Worm (Caenorhabditis elegans) whole organism, L1 larva: Measurements from ENCODE around the gene ZK287.9.

ENCODE experiments used
- C16A3.4 ChIP-seq: fragments of 150-350 bp; optimal IDR thresholded peaks from 2 replicates; lab custom pipeline; 2014; ENCODE audit warnings: missing biosample characterization, missing genetic modification characterization
- aha-1 ChIP-seq: fragments of 150-350 bp; optimal IDR thresholded peaks from 2 replicates; lab custom pipeline; 2014; ENCODE audit warnings: missing biosample characterization, missing genetic modification characterization
- alr-1 ChIP-seq: fragments of 200-800 bp; sonication (Bioruptor generic); optimal IDR thresholded peaks from 2 replicates; lab custom pipeline; 2018; ENCODE audit warnings: borderline replicate concordance, mild to moderate bottlenecking, missing genetic modification characterization, missing compliant biosample characterization
- blmp-1 ChIP-seq: fragments of 150-350 bp; optimal IDR thresholded peaks from 2 replicates; lab custom pipeline; 2014; ENCODE audit warnings: missing biosample characterization, missing genetic modification characterization
- ceh-8 ChIP-seq: fragments of 200-800 bp; sonication (Bioruptor generic); optimal IDR thresholded peaks from 2 replicates; lab custom pipeline; 2018; ENCODE audit warnings: mild to moderate bottlenecking, missing genetic modification characterization, moderate library complexity, missing compliant biosample characterization
- ces-1 ChIP-seq: fragments of 150-350 bp; optimal IDR thresholded peaks from 2 replicates; lab custom pipeline; 2014; ENCODE audit warnings: missing biosample characterization, missing genetic modification reagents, missing genetic modification characterization
- dpl-1 ChIP-seq, 3 experiments: fragments of 150-350 bp in 2 of 3; sonication (generic microtip) in 1 of 3; optimal IDR thresholded peaks; 2 replicates each; lab custom pipeline; 2014 to 2017; ENCODE audit warnings: missing biosample characterization in 3 of 3, missing genetic modification characterization in 3 of 3, missing genetic modification reagents in 3 of 3
- efl-1 ChIP-seq, 4 experiments: fragments of 150-350 bp; optimal IDR thresholded peaks in 3 of 4; peaks in 1 of 4; 1 replicate in 1 of 4; 2 replicates in 3 of 4; lab custom pipeline; 2014; ENCODE audit warnings: missing biosample characterization in 2 of 4, missing genetic modification characterization in 2 of 4, missing genetic modification reagents in 2 of 4
- efl-3 ChIP-seq: fragments of 200-800 bp; sonication (Bioruptor generic); optimal IDR thresholded peaks from 2 replicates; lab custom pipeline; 2018; ENCODE audit warnings: mild to moderate bottlenecking, missing genetic modification characterization, missing compliant biosample characterization
- egl-13 ChIP-seq: sonication (generic microtip); optimal IDR thresholded peaks from 2 replicates; lab custom pipeline; 2016; ENCODE audit warnings: missing genotype, missing genetic modification reagents, missing genetic modification characterization, missing compliant biosample characterization
- elt-2 ChIP-seq: sonication (generic microtip); optimal IDR thresholded peaks from 2 replicates; lab custom pipeline; 2016; ENCODE audit warnings: missing genetic modification characterization, mild to moderate bottlenecking, inconsistent platforms, missing compliant biosample characterization, missing genetic modification reagents
- elt-3 ChIP-seq, 6 experiments: fragments of 150-350 bp in 1 of 6; sonication (generic microtip); optimal IDR thresholded peaks; 2 replicates each; lab custom pipeline; 2017 to 2018; ENCODE audit warnings: missing biosample characterization in 6 of 6, missing genetic modification characterization in 6 of 6, inconsistent platforms in 1 of 6
- ets-5 ChIP-seq: fragments of 200-800 bp; sonication (Bioruptor generic); IDR thresholded peaks from 2 replicates; pipeline ENCODE4 v1.3.6; 2022; ENCODE audit warnings: missing genetic modification characterization, missing compliant biosample characterization
- fkh-10 ChIP-seq: sonication (generic microtip); optimal IDR thresholded peaks from 2 replicates; lab custom pipeline; 2017; ENCODE audit warnings: missing biosample characterization, missing genetic modification reagents, missing genetic modification characterization
- fkh-8 ChIP-seq: sonication (generic microtip); optimal IDR thresholded peaks from 2 replicates; lab custom pipeline; 2016; ENCODE audit warnings: mild to moderate bottlenecking, missing genetic modification characterization, missing compliant biosample characterization
- hlh-4 ChIP-seq: sonication (generic microtip); optimal IDR thresholded peaks from 2 replicates; lab custom pipeline; 2016; ENCODE audit warnings: mild to moderate bottlenecking, missing genetic modification characterization, missing compliant biosample characterization
- irx-1 ChIP-seq: sonication (generic microtip); optimal IDR thresholded peaks from 2 replicates; lab custom pipeline; 2016; ENCODE audit warnings: missing genetic modification characterization, missing compliant biosample characterization
- isw-1 ChIP-seq: fragments of 200-800 bp; sonication (Bioruptor generic); IDR thresholded peaks from 2 replicates; pipeline ENCODE4 v1.3.6; 2022; ENCODE audit warnings: missing genetic modification characterization, missing compliant biosample characterization
- lin-15B ChIP-seq: fragments of 150-350 bp; sonication (generic microtip); optimal IDR thresholded peaks from 3 replicates; lab custom pipeline; 2014; ENCODE audit warnings: missing biosample characterization, missing genetic modification characterization
- lin-35 ChIP-seq, 2 experiments: fragments of 150-350 bp; optimal IDR thresholded peaks; 2 replicates each; lab custom pipeline; 2014; ENCODE audit warnings: missing biosample characterization in 2 of 2, missing genetic modification characterization in 2 of 2, missing genetic modification reagents in 2 of 2
- lin-39 ChIP-seq: fragments of 150-350 bp; optimal IDR thresholded peaks from 2 replicates; lab custom pipeline; 2014; ENCODE audit warnings: missing biosample characterization, missing genetic modification reagents, missing genetic modification characterization
- lir-3 ChIP-seq: sonication (generic microtip); optimal IDR thresholded peaks from 2 replicates; lab custom pipeline; 2016; ENCODE audit warnings: mild to moderate bottlenecking, missing genetic modification characterization, moderate library complexity, missing compliant biosample characterization; ENCODE audit not compliant: poor library complexity
- lsy-2 ChIP-seq, 2 experiments: fragments of 150-350 bp; optimal IDR thresholded peaks; 2 replicates each; lab custom pipeline; 2014; ENCODE audit warnings: missing biosample characterization in 2 of 2, missing genetic modification characterization in 2 of 2
- mep-1 ChIP-seq: fragments of 150-350 bp; optimal IDR thresholded peaks from 2 replicates; lab custom pipeline; 2014; ENCODE audit warnings: missing biosample characterization, missing genetic modification characterization
- nhr-11 ChIP-seq: fragments of 150-350 bp; optimal IDR thresholded peaks from 2 replicates; lab custom pipeline; 2014; ENCODE audit warnings: missing biosample characterization, missing genetic modification characterization
- nhr-47 ChIP-seq: sonication (generic microtip); optimal IDR thresholded peaks from 2 replicates; lab custom pipeline; 2016; ENCODE audit warnings: mild to moderate bottlenecking, missing genetic modification characterization, moderate library complexity, missing compliant biosample characterization
- nhr-85 ChIP-seq: sonication (generic microtip); peaks from one replicate; lab custom pipeline; 2016; ENCODE audit warnings: missing genetic modification characterization, inconsistent platforms, missing compliant biosample characterization
- nhr-90 ChIP-seq: sonication (generic microtip); optimal IDR thresholded peaks from 2 replicates; lab custom pipeline; 2016; ENCODE audit warnings: mild to moderate bottlenecking, missing genetic modification characterization, missing compliant biosample characterization; ENCODE audit not compliant: poor library complexity
- pag-3 ChIP-seq: sonication (generic microtip); optimal IDR thresholded peaks from 2 replicates; lab custom pipeline; 2017; ENCODE audit warnings: missing genetic modification characterization, mild to moderate bottlenecking, missing compliant biosample characterization, antibody characterized with exemption, borderline replicate concordance; ENCODE audit not compliant: insufficient read depth
- pax-3 ChIP-seq: fragments of 200-800 bp; sonication (Bioruptor generic); optimal IDR thresholded peaks from 2 replicates; lab custom pipeline; 2018; ENCODE audit warnings: mild to moderate bottlenecking, missing genetic modification characterization, moderate library complexity, missing compliant biosample characterization
- pqm-1 ChIP-seq: sonication (generic microtip); optimal IDR thresholded peaks from 3 replicates; lab custom pipeline; 2017; ENCODE audit warnings: missing biosample characterization, missing genetic modification characterization
- rnt-1 ChIP-seq: sonication (generic microtip); optimal IDR thresholded peaks from 2 replicates; lab custom pipeline; 2016; ENCODE audit warnings: mild to moderate bottlenecking, missing genetic modification characterization, moderate library complexity, missing compliant biosample characterization
- skn-1 ChIP-seq: fragments of 150-350 bp; optimal IDR thresholded peaks from 2 replicates; lab custom pipeline; 2014; ENCODE audit warnings: missing biosample characterization, missing genetic modification characterization
- snpc-4 ChIP-seq: fragments of 150-350 bp; optimal IDR thresholded peaks from 2 replicates; lab custom pipeline; 2014; ENCODE audit warnings: missing biosample characterization, missing genetic modification characterization
- snu-23 ChIP-seq: sonication (generic microtip); optimal IDR thresholded peaks from 2 replicates; lab custom pipeline; 2016; ENCODE audit warnings: missing genetic modification characterization, missing compliant biosample characterization
- tlp-1 ChIP-seq: fragments of 150-350 bp; optimal IDR thresholded peaks from 2 replicates; lab custom pipeline; 2014; ENCODE audit warnings: missing biosample characterization, missing genetic modification characterization
- unc-86 ChIP-seq: sonication (generic microtip); optimal IDR thresholded peaks from 2 replicates; lab custom pipeline; 2016; ENCODE audit warnings: missing genetic modification characterization, missing compliant biosample characterization
- xbp-1 ChIP-seq: sonication (generic microtip); optimal IDR thresholded peaks from 2 replicates; lab custom pipeline; 2016; ENCODE audit warnings: missing genetic modification characterization, missing compliant biosample characterization
- zag-1 ChIP-seq: fragments of 150-350 bp; optimal IDR thresholded peaks from 2 replicates; lab custom pipeline; 2014; ENCODE audit warnings: missing biosample characterization, missing genetic modification characterization
- ztf-11 ChIP-seq, 2 experiments: sonication (generic microtip); optimal IDR thresholded peaks; 2 replicates each; lab custom pipeline; 2016 to 2017; ENCODE audit warnings: missing genetic modification characterization in 2 of 2, missing biosample characterization in 1 of 2, missing compliant biosample characterization in 1 of 2

Gene ZK287.9

DNA sequence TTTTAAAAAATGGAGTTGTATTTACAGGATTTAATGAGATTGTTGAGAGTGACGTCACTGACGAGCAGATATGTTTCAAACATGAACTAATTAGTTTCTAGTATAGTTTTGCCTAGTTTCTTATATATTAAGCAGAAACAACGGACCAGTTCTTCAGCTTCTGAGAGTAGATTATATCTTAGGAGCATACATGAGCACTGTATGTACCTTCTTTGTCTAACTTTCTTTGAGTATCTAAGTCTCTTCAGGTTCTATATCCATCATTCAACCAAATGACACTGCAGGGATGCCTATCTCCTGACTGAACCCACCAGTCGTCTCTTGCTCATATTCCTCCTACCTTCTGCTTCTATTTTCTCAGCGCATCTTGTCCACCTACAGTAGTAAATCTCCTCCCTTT, 17.6 kb downstream of the ZK287.9 start, which contains the start of gene her-1:
her-1 (plus strand) TSS at position 301 of the 400 bp plus-strand sequence.
- no peak for TF ChIP-seq xbp-1 (tag; lab: Kevin White, UChicago)
- no peak for TF ChIP-seq C16A3.4 (tag; lab: Kevin White, UChicago)
- TF ChIP-seq zag-1 (tag; lab: Kevin White, UChicago), result no peak
- TF ChIP-seq nhr-90 (tag; lab: Kevin White, UChicago), result no peak
- TF ChIP-seq ceh-8 (GFP tag; lab: Kevin White, UChicago), result no peak
- no peak for TF ChIP-seq lin-39 (tag; lab: Kevin White, UChicago)
- no peak for TF ChIP-seq ces-1 (GFP tag; lab: Kevin White, UChicago)
- no peak for TF ChIP-seq elt-3 (tag; optimal IDR thresholded peaks at IDR 0.05; lab: Kevin White, UChicago)
- no peak for TF ChIP-seq pqm-1 (tag; lab: Kevin White, UChicago)
- TF ChIP-seq rnt-1, result no peak

DNA sequence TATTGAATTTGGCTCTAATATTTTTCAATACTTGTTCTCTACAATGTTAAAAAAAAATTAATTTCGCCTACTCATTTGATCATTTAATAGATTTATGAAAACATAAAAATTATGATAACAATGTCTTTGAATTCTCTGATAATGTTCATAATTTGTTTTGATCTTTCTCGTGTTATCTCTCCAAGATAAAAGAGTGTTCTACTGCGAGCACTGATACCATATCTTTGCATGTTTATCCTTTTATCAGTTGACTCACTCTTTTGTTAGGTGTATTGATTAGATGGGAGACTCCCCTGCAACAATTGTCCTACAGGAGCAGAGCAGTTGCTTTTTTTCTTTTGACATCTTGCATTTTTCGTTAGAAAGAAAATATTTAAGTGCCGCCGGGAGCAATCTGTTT, 20.1 kb downstream of the ZK287.9 start:
- TF ChIP-seq mep-1 (no peak), elt-2 (tag; lab: Kevin White, UChicago) (peak; percentile 9), elt-3 (tag; optimal IDR thresholded peaks at IDR 0.05; lab: Kevin White, UChicago) (no peak), lin-39 (tag; lab: Kevin White, UChicago) (no peak), fkh-10 (no peak), aha-1 (tag; lab: Kevin White, UChicago) (no peak)
- TF ChIP-seq, all 84 proteins: peak for 1

DNA sequence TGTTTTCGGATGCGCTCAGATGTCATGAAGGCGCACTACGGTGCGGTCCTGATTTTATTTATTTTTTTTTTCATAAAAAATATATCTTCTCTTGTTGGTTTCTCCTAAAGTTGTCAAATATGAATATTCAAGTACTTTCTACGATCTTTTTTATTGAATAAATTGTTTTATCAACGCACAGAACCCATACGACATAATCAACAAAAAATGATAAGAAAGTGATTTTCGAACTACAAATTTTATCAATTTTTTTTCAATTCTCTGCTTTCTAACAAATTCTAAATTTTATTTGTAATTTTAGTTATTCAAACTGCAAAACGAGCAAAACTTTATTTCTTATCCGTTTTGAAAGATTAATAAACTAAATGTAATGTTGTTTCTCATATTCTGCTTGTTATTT, 22.7 kb downstream of the ZK287.9 start:
- no peak for TF ChIP-seq ztf-11 (tag; optimal IDR thresholded peaks at IDR 0.05; lab: Kevin White, UChicago)
- peak; percentile 44 for TF ChIP-seq elt-2 (tag; lab: Kevin White, UChicago)
- no peak for TF ChIP-seq lin-39 (tag; lab: Kevin White, UChicago)
- no peak for TF ChIP-seq pax-3 (tag; lab: Kevin White, UChicago)
- TF ChIP-seq lin-15B (tag; lab: Kevin White, UChicago), result no peak
- no peak for TF ChIP-seq aha-1 (tag; lab: Kevin White, UChicago)
- no peak for TF ChIP-seq skn-1 (tag; lab: Kevin White, UChicago)
- TF ChIP-seq tlp-1, result peak; percentile 29

DNA sequence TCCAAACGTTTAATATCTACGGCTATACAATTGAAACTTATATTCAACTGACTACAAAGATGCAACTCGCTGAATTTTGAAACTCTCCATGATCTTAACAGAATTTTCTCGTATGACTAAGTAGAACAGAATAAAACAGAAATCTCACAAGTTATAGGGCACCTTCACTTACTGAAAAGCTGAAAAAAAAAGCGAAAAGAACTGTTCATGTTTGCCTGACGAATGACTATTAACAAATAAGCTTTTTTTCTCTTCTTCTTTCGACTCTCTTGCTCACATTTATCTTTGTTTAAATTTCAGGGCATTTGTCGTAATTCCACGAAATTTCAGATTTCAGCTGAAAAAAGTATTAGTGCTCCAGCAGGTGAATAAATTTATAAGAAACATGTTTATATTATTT, 23.6 kb downstream of the ZK287.9 start, which contains the start of gene xbx-6:
xbx-6 (plus strand) TSS at position 301 of the 400 bp plus-strand sequence.
- TF ChIP-seq hlh-4 (tag; lab: Kevin White, UChicago), result peak; percentile 57
- TF ChIP-seq irx-1 (tag; lab: Kevin White, UChicago), result no peak
- no peak for TF ChIP-seq ces-1 (GFP tag; lab: Kevin White, UChicago)
- no peak for TF ChIP-seq egl-13
- TF ChIP-seq lir-3, result no peak

ce11 chrV:9703549-9703948, 24.4 kb downstream of the ZK287.9 start:
- TF ChIP-seq pag-3 (no peak), ceh-8 (GFP tag; lab: Kevin White, UChicago) (no peak), snpc-4 (tag; lab: Kevin White, UChicago) (no peak), fkh-8 (no peak), ets-5 (GFP tag; lab: Robert Waterston, UW) (no peak), hlh-4 (tag; lab: Kevin White, UChicago) (no peak), alr-1 (tag; lab: Kevin White, UChicago) (no peak), efl-3 (no peak), aha-1 (tag; lab: Kevin White, UChicago) (no peak), nhr-47 (tag; lab: Kevin White, UChicago) (no peak), lir-3 (no peak)

- TF ChIP-seq snpc-4 (tag; lab: Kevin White, UChicago), result peak; percentile 26
- peak; percentile 93 for TF ChIP-seq blmp-1 (tag; lab: Kevin White, UChicago)
- no peak for TF ChIP-seq lir-3
- TF ChIP-seq nhr-85 (tag; lab: Kevin White, UChicago), result peak; percentile 36
- TF ChIP-seq fkh-10, result no peak
- TF ChIP-seq lsy-2 (tag; optimal IDR thresholded peaks at IDR 0.05; lab: Kevin White, UChicago), result peak; percentile 27 to 67
- peak in 1 of 6 experiments; percentile 63 for TF ChIP-seq elt-3 (tag; optimal IDR thresholded peaks at IDR 0.05; lab: Kevin White, UChicago)
- TF ChIP-seq fkh-8, result peak; percentile 64
- TF ChIP-seq dpl-1 (GFP tag; optimal IDR thresholded peaks at IDR 0.05; lab: Kevin White, UChicago), result peak in 2 of 3 experiments; percentile 14 to 35
- peak; percentile 61 for TF ChIP-seq snu-23 (GFP tag; lab: Kevin White, UChicago)
- TF ChIP-seq efl-1 (optimal IDR thresholded peaks at IDR 0.05; lab: Kevin White, UChicago), result peak; percentile 41 to 55
- TF ChIP-seq efl-1 (GFP tag; optimal IDR thresholded peaks at IDR 0.05 in 1 of 2; lab: Kevin White, UChicago), result peak; percentile 13 to 85
- peak; percentile 35 to 54 for TF ChIP-seq lin-35 (GFP tag; optimal IDR thresholded peaks at IDR 0.05; lab: Kevin White, UChicago)
- TF ChIP-seq unc-86 (tag; lab: Kevin White, UChicago), result no peak
- peak; percentile 61 for TF ChIP-seq skn-1 (tag; lab: Kevin White, UChicago)
- TF ChIP-seq nhr-11 (tag; lab: Kevin White, UChicago), result no peak
- TF ChIP-seq isw-1 (GFP tag; lab: Robert Waterston, UW), result peak; percentile 26; the same call in 1 of the 2 replicates
Measured at ce11 chrV:9704399-9704798, 25.2 kb downstream of the ZK287.9 start.
